Fruit fly (Drosophila melanogaster) whole organism, adult: ENCODE results near the gene CG13920.
A peak's percentile ranks its signal among the peaks of the same experiment; 100 is the strongest.

ENCODE experiments used
- CG11617 ChIP-seq: fragments of 200-800 bp; sonication (Bioruptor generic); optimal IDR thresholded peaks from 2 replicates; lab custom pipeline; 2017; ENCODE audit warnings: mild to moderate bottlenecking, missing biosample characterization, missing genetic modification reagents, missing genetic modification characterization
- CG12768 ChIP-seq: fragments of 200-800 bp; sonication (Bioruptor generic); optimal IDR thresholded peaks from 2 replicates; lab custom pipeline; 2017; ENCODE audit warnings: missing biosample characterization, missing genetic modification characterization, mild to moderate bottlenecking, moderate library complexity, missing genetic modification reagents
- CG14711 ChIP-seq: fragments of 200-800 bp; sonication (Bioruptor generic); optimal IDR thresholded peaks from 2 replicates; lab custom pipeline; 2018; ENCODE audit warnings: missing biosample characterization, mild to moderate bottlenecking, missing genetic modification characterization, moderate library complexity
- CG1620 ChIP-seq: fragments of 200-800 bp; sonication (Bioruptor generic); optimal IDR thresholded peaks from 2 replicates; lab custom pipeline; 2016; ENCODE audit warnings: missing biosample characterization, missing genetic modification characterization
- CG33017 ChIP-seq: fragments of 200-800 bp; sonication (Bioruptor generic); optimal IDR thresholded peaks from 2 replicates; lab custom pipeline; 2018; ENCODE audit warnings: missing biosample characterization, mild to moderate bottlenecking, missing genetic modification characterization, moderate library complexity
- CG5204 ChIP-seq: fragments of 200-800 bp; sonication (Bioruptor generic); optimal IDR thresholded peaks from 2 replicates; lab custom pipeline; 2016; ENCODE audit warnings: missing biosample characterization, missing genetic modification characterization
- CG7045 ChIP-seq: fragments of 200-800 bp; sonication (Bioruptor generic); optimal IDR thresholded peaks from 2 replicates; lab custom pipeline; 2017; ENCODE audit warnings: missing biosample characterization, mild to moderate bottlenecking, missing genetic modification characterization
- CG7101 ChIP-seq: fragments of 200-800 bp; sonication (Bioruptor generic); optimal IDR thresholded peaks from 2 replicates; lab custom pipeline; 2018; ENCODE audit warnings: missing biosample characterization, mild to moderate bottlenecking, missing genetic modification characterization, moderate library complexity
- Clk ChIP-seq: fragments of 200-800 bp; sonication (Bioruptor generic); optimal IDR thresholded peaks from 2 replicates; lab custom pipeline; 2017; ENCODE audit warnings: missing biosample characterization, missing genetic modification characterization
- Crg-1 ChIP-seq: fragments of 200-800 bp; sonication (Bioruptor generic); optimal IDR thresholded peaks from 2 replicates; lab custom pipeline; 2016; ENCODE audit warnings: missing biosample characterization, missing genetic modification characterization
- Hr96 ChIP-seq: fragments of 200-800 bp; sonication (Bioruptor generic); optimal IDR thresholded peaks from 2 replicates; lab custom pipeline; 2016; ENCODE audit warnings: missing biosample characterization, missing genetic modification characterization
- Mnt ChIP-seq: fragments of 200-800 bp; sonication (Bioruptor generic); optimal IDR thresholded peaks from 2 replicates; lab custom pipeline; 2016; ENCODE audit warnings: missing biosample characterization, mild to moderate bottlenecking, missing genetic modification characterization
- bab1 ChIP-seq: fragments of 200-800 bp; sonication (Bioruptor generic); optimal IDR thresholded peaks from 3 replicates; lab custom pipeline; 2019; ENCODE audit warnings: missing biosample characterization, mild to moderate bottlenecking, missing genetic modification characterization, moderate library complexity
- cic ChIP-seq: fragments of 200-800 bp; sonication (Bioruptor generic); optimal IDR thresholded peaks from 2 replicates; lab custom pipeline; 2017; ENCODE audit warnings: missing biosample characterization, mild to moderate bottlenecking, missing genetic modification characterization, moderate library complexity
- cnc ChIP-seq, 2 experiments: fragments of >200 bp; optimal IDR thresholded peaks; 2 replicates each; lab custom pipeline; 2017
- kay ChIP-seq: fragments of 200-800 bp; sonication (Bioruptor generic); peaks from one replicate; lab custom pipeline; 2016; ENCODE audit warnings: missing biosample characterization, missing genetic modification characterization, borderline replicate concordance
- ovo ChIP-seq: fragments of 200-800 bp; sonication (Bioruptor generic); optimal IDR thresholded peaks from 2 replicates; lab custom pipeline; 2016; ENCODE audit warnings: missing biosample characterization, missing genetic modification characterization
- pad ChIP-seq: fragments of 200-800 bp; sonication (Bioruptor generic); optimal IDR thresholded peaks from 3 replicates; lab custom pipeline; 2017; ENCODE audit warnings: missing biosample characterization, missing genetic modification characterization, mild to moderate bottlenecking, moderate library complexity, missing genetic modification reagents
- tj ChIP-seq: fragments of 200-800 bp; sonication (Bioruptor generic); optimal IDR thresholded peaks from 3 replicates; lab custom pipeline; 2017; ENCODE audit warnings: missing biosample characterization, mild to moderate bottlenecking, missing genetic modification characterization, moderate library complexity
- toe ChIP-seq: fragments of 200-800 bp; sonication (Bioruptor generic); optimal IDR thresholded peaks from 2 replicates; lab custom pipeline; 2016; ENCODE audit warnings: missing biosample characterization, missing genetic modification characterization

The CG13920 gene

dm6 chr3L:1648690-1649355, at the start of gene CG13920:
CG13920 (plus strand) TSS chr3L:1648944.
- TF ChIP-seq CG5204 = no peak
- TF ChIP-seq CG1620 (GFP tag; lab: Kevin White, UChicago) = no peak
- no peak for TF ChIP-seq cic
- no peak for TF ChIP-seq toe (GFP tag; lab: Kevin White, UChicago)
- no peak for TF ChIP-seq CG11617 (GFP tag; lab: Kevin White, UChicago)
- no peak for TF ChIP-seq Crg-1 (GFP tag; lab: Kevin White, UChicago)

dm6 chr3L:1602064-1602832, 46.5 kb upstream of the CG13920 start, which contains the start of gene CG12104:
CG12104 (minus strand) TSS chr3L:1602674.
- TF ChIP-seq cic (peak; percentile 86), CG11617 (GFP tag; lab: Kevin White, UChicago) (no peak), CG12768 (GFP tag; lab: Kevin White, UChicago) (peak; percentile 20), toe (GFP tag; lab: Kevin White, UChicago) (no peak), Hr96 (GFP tag; lab: Kevin White, UChicago) (no peak), ovo (GFP tag; lab: Kevin White, UChicago) (peak; percentile 22), CG7101 (peak; percentile 10), tj (GFP tag; lab: Kevin White, UChicago) (peak; percentile 80), pad (GFP tag; lab: Kevin White, UChicago) (peak; percentile 19), bab1 (GFP tag; lab: Kevin White, UChicago) (peak; percentile 51), Mnt (GFP tag; lab: Kevin White, UChicago) (peak; percentile 45)

dm6 chr3L:1602833-1603128, 46.0 kb upstream of the CG13920 start, which contains the start of the genes CG18170 and CG33791:
CG18170 (plus strand) TSS chr3L:1602954.
CG33791 (plus strand) TSS chr3L:1602954.
- no peak for TF ChIP-seq Hr96 (GFP tag; lab: Kevin White, UChicago)
- TF ChIP-seq CG12768 (GFP tag; lab: Kevin White, UChicago) = no peak
- TF ChIP-seq CG14711 (tag; lab: Kevin White, UChicago) = no peak
- no peak for TF ChIP-seq CG5204
- no peak for TF ChIP-seq Crg-1 (GFP tag; lab: Kevin White, UChicago)
- TF ChIP-seq cic = no peak
- TF ChIP-seq toe (GFP tag; lab: Kevin White, UChicago) = no peak

- no peak for TF ChIP-seq cnc (optimal IDR thresholded peaks at IDR 0.05; lab: Kevin White, UChicago)
- no peak for TF ChIP-seq Mnt (GFP tag; lab: Kevin White, UChicago)
- no peak for TF ChIP-seq Hr96 (GFP tag; lab: Kevin White, UChicago)
- TF ChIP-seq tj (GFP tag; lab: Kevin White, UChicago) = no peak
- no peak for TF ChIP-seq Crg-1 (GFP tag; lab: Kevin White, UChicago)
- TF ChIP-seq toe (GFP tag; lab: Kevin White, UChicago) = no peak
- TF ChIP-seq pad (GFP tag; lab: Kevin White, UChicago) = no peak
- no peak for TF ChIP-seq cic
- no peak for TF ChIP-seq CG1620 (GFP tag; lab: Kevin White, UChicago)
- no peak for TF ChIP-seq bab1 (GFP tag; lab: Kevin White, UChicago)
- TF ChIP-seq kay (GFP tag; lab: Kevin White, UChicago) = no peak
- no peak for TF ChIP-seq ovo (GFP tag; lab: Kevin White, UChicago)
- no peak for TF ChIP-seq CG7101
- no peak for TF ChIP-seq CG12768 (GFP tag; lab: Kevin White, UChicago)
These were observed 39.1 kb upstream of the CG13920 start for dm6 chr3L:1609611-1610010.

- TF ChIP-seq toe (GFP tag; lab: Kevin White, UChicago) (no peak), cnc (optimal IDR thresholded peaks at IDR 0.05; lab: Kevin White, UChicago) (no peak), CG12768 (GFP tag; lab: Kevin White, UChicago) (no peak), cic (no peak), CG33017 (tag; lab: Kevin White, UChicago) (no peak), CG5204 (no peak), CG1620 (GFP tag; lab: Kevin White, UChicago) (no peak), Hr96 (GFP tag; lab: Kevin White, UChicago) (no peak), bab1 (GFP tag; lab: Kevin White, UChicago) (no peak), CG7045 (GFP tag; lab: Kevin White, UChicago) (no peak), kay (GFP tag; lab: Kevin White, UChicago) (no peak), CG7101 (no peak), Clk (GFP tag; lab: Kevin White, UChicago) (no peak), Crg-1 (GFP tag; lab: Kevin White, UChicago) (no peak), pad (GFP tag; lab: Kevin White, UChicago) (no peak)
These were observed 34.2 kb upstream of the CG13920 start for dm6 chr3L:1614465-1615084.

dm6 chr3L:1615701-1616100, 33.0 kb upstream of the CG13920 start, which contains the start of gene CG12105:
CG12105 (minus strand) TSS chr3L:1615801.
- TF ChIP-seq cic (no peak), CG33017 (tag; lab: Kevin White, UChicago) (no peak), Clk (GFP tag; lab: Kevin White, UChicago) (no peak), CG11617 (GFP tag; lab: Kevin White, UChicago) (no peak), Hr96 (GFP tag; lab: Kevin White, UChicago) (no peak), ovo (GFP tag; lab: Kevin White, UChicago) (no peak), cnc (optimal IDR thresholded peaks at IDR 0.05; lab: Kevin White, UChicago) (no peak), Crg-1 (GFP tag; lab: Kevin White, UChicago) (no peak), CG7101 (no peak), bab1 (GFP tag; lab: Kevin White, UChicago) (no peak), pad (GFP tag; lab: Kevin White, UChicago) (no peak), CG14711 (tag; lab: Kevin White, UChicago) (no peak), kay (GFP tag; lab: Kevin White, UChicago) (no peak), Mnt (GFP tag; lab: Kevin White, UChicago) (no peak), CG12768 (GFP tag; lab: Kevin White, UChicago) (no peak), toe (GFP tag; lab: Kevin White, UChicago) (no peak), CG5204 (no peak), CG7045 (GFP tag; lab: Kevin White, UChicago) (no peak), CG1620 (GFP tag; lab: Kevin White, UChicago) (no peak), tj (GFP tag; lab: Kevin White, UChicago) (no peak)
